Worm (Caenorhabditis elegans): ENCODE results near the gene ced-10.

Gene ced-10

DNA sequence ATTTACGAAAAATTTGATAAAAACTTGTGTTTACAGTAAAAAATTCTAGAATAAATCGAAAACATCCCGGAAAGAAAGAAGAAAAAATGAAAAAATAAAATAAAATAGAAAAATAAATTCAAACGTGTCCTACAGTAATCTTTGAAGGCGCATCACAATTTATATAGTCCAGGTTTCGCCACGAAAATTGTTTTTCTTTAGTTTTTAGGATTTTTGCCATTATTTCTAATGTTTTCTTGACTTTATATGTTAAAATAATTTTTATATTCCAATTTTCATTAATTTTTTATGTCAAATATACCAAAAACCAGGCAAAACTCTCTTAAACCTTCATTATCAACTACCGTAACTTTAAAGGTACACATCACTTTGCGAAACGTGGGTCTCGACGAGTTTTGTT, 8.3 kb upstream of the ced-10 start:
- TF ChIP-seq pha-4 (tag; optimal IDR thresholded peaks at IDR 0.05) (no peak), ceh-24 (tag; optimal IDR thresholded peaks at IDR 0.05) (no peak), nhr-232 (tag; optimal IDR thresholded peaks at IDR 0.05) (no peak), hlh-8 (tag; optimal IDR thresholded peaks at IDR 0.05) (no peak), eyg-1 (tag; optimal IDR thresholded peaks at IDR 0.05) (no peak), pag-3 (tag; optimal IDR thresholded peaks at IDR 0.05; ENCODE audit: borderline replicate concordance) (no peak), rnt-1 (tag; optimal IDR thresholded peaks at IDR 0.05) (no peak), lin-11 (tag; optimal IDR thresholded peaks at IDR 0.05) (no peak), ceh-30 (tag; optimal IDR thresholded peaks at IDR 0.05) (no peak), unc-86 (tag; optimal IDR thresholded peaks at IDR 0.05) (no peak), odd-2 (tag; optimal IDR thresholded peaks at IDR 0.05) (no peak), ceh-19 (GFP tag; optimal IDR thresholded peaks at IDR 0.05) (no peak), ceh-9 (tag; optimal IDR thresholded peaks at IDR 0.05) (no peak), unc-55 (GFP tag; optimal IDR thresholded peaks at IDR 0.05) (no peak), C08G9.2 (tag; optimal IDR thresholded peaks at IDR 0.05) (no peak), gmeb-2 (tag; optimal IDR thresholded peaks at IDR 0.05) (no peak), che-1 (tag; optimal IDR thresholded peaks at IDR 0.05) (no peak), hlh-15 (tag; optimal IDR thresholded peaks at IDR 0.05) (no peak), mec-3 (tag; optimal IDR thresholded peaks at IDR 0.05; ENCODE audit: borderline replicate concordance) (no peak), ceh-48 (tag; optimal IDR thresholded peaks at IDR 0.05) (no peak)

ce11 chrIV:3516586-3516985, 7.3 kb upstream of the ced-10 start, which contains the start of gene unc-33:
TSS of gene unc-33 (plus strand) at chrIV:3516886.
- no peak for TF ChIP-seq elt-4 (tag; optimal IDR thresholded peaks at IDR 0.05)
- TF ChIP-seq dve-1 (tag; optimal IDR thresholded peaks at IDR 0.05) = no peak
- no peak for TF ChIP-seq unc-3 (GFP tag; conservative IDR thresholded peaks at IDR 0.05)
- TF ChIP-seq unc-3 (tag; optimal IDR thresholded peaks at IDR 0.05) = no peak
- no peak for TF ChIP-seq fkh-10 (GFP tag; optimal IDR thresholded peaks at IDR 0.05)
- TF ChIP-seq mec-3 (tag; optimal IDR thresholded peaks at IDR 0.05; ENCODE audit: borderline replicate concordance) = no peak
- no peak for TF ChIP-seq gmeb-2 (tag; optimal IDR thresholded peaks at IDR 0.05)
- no peak for TF ChIP-seq ets-4 (tag; optimal IDR thresholded peaks at IDR 0.05)
- TF ChIP-seq pqm-1 (tag; optimal IDR thresholded peaks at IDR 0.05) = no peak

- TF ChIP-seq ceh-22 (tag; optimal IDR thresholded peaks at IDR 0.05) (no peak), nhr-232 (tag; optimal IDR thresholded peaks at IDR 0.05) (no peak), rnt-1 (tag; optimal IDR thresholded peaks at IDR 0.05) (no peak), ceh-9 (tag; optimal IDR thresholded peaks at IDR 0.05) (no peak), ceh-34 (tag; optimal IDR thresholded peaks at IDR 0.05) (peak; percentile 28), ceh-24 (tag; optimal IDR thresholded peaks at IDR 0.05) (no peak), zip-5 (tag; optimal IDR thresholded peaks at IDR 0.05) (no peak), elt-4 (tag; optimal IDR thresholded peaks at IDR 0.05) (no peak), dve-1 (tag; optimal IDR thresholded peaks at IDR 0.05) (no peak), ama-1 (optimal IDR thresholded peaks at IDR 0.05) (no peak), ceh-30 (tag; optimal IDR thresholded peaks at IDR 0.05) (no peak), ahr-1 (tag; optimal IDR thresholded peaks at IDR 0.05) (no peak), ref-2 (tag; optimal IDR thresholded peaks at IDR 0.05) (peak; percentile 33), nfya-1 (tag; optimal IDR thresholded peaks at IDR 0.05) (peak; percentile 79), pat-9 (tag; optimal IDR thresholded peaks at IDR 0.05) (no peak), ztf-16 (tag; optimal IDR thresholded peaks at IDR 0.05) (no peak), pqm-1 (tag; optimal IDR thresholded peaks at IDR 0.05) (no peak), pha-4 (tag; optimal IDR thresholded peaks at IDR 0.05) (no peak), K09A11.1 (tag; optimal IDR thresholded peaks at IDR 0.05; ENCODE audit: insufficient read depth) (no peak), unc-55 (GFP tag; optimal IDR thresholded peaks at IDR 0.05) (peak; percentile 87), odd-2 (tag; optimal IDR thresholded peaks at IDR 0.05) (no peak), pha-2 (tag; optimal IDR thresholded peaks at IDR 0.05) (no peak), ceh-48 (tag; optimal IDR thresholded peaks at IDR 0.05) (peak; percentile 89), ceh-18 (tag; optimal IDR thresholded peaks at IDR 0.05) (peak; percentile 23), hlh-30 (tag; optimal IDR thresholded peaks at IDR 0.05; ENCODE audit: insufficient read depth) (no peak), unc-42 (tag; optimal IDR thresholded peaks at IDR 0.05) (peak; percentile 14), C08G9.2 (tag; optimal IDR thresholded peaks at IDR 0.05) (no peak), dmd-4 (tag; optimal IDR thresholded peaks at IDR 0.05; ENCODE audit: borderline replicate concordance) (no peak), hlh-13 (GFP tag; optimal IDR thresholded peaks at IDR 0.05) (no peak), ceh-31 (tag; optimal IDR thresholded peaks at IDR 0.05) (peak; percentile 71), elt-2 (tag; optimal IDR thresholded peaks at IDR 0.05) (peak; percentile 0), F13H6.1 (tag; optimal IDR thresholded peaks at IDR 0.05) (peak; percentile 50), sdc-2 (tag; optimal IDR thresholded peaks at IDR 0.05) (no peak), tbx-2 (tag; optimal IDR thresholded peaks at IDR 0.05) (peak; percentile 33)
Measured at ce11 chrIV:3515412-3516046, 6.2 kb upstream of the ced-10 start.

Measured in whole organism, late embryonic.